Worm (Caenorhabditis elegans) whole organism, midembryonic: ENCODE measurements around the gene Y43E12A.3.

ENCODE experiments used
- T22C8.4 ChIP-seq: fragments of 200-800 bp; sonication (Bioruptor generic); IDR thresholded peaks from 2 replicates; pipeline ENCODE4 v1.3.6; 2022; ENCODE audit warnings: missing genetic modification characterization, missing compliant biosample characterization
- flt-1 ChIP-seq: fragments of 200-800 bp; sonication (Bioruptor generic); IDR thresholded peaks from 2 replicates; pipeline ENCODE4 v1.3.6; 2022; ENCODE audit warnings: missing genetic modification characterization, missing compliant biosample characterization
- klf-2 ChIP-seq: fragments of 200-800 bp; sonication (Bioruptor generic); conservative IDR thresholded peaks from 2 replicates; pipeline ENCODE4 v1.3.6; 2022; ENCODE audit warnings: missing genetic modification reagents, missing genetic modification characterization, missing compliant biosample characterization
- med-1 ChIP-seq: sonication (generic microtip); optimal IDR thresholded peaks from 2 replicates; lab custom pipeline; 2017; ENCODE audit warnings: missing genetic modification characterization, mild to moderate bottlenecking, missing compliant biosample characterization, antibody characterized with exemption, missing genetic modification reagents; ENCODE audit not compliant: insufficient read depth
- ztf-23 ChIP-seq: fragments of 200-800 bp; sonication (Bioruptor generic); IDR thresholded peaks from 2 replicates; pipeline ENCODE4 v1.3.6; 2022; ENCODE audit warnings: missing genetic modification reagents, missing genetic modification characterization, missing compliant biosample characterization

ce11 chrIV:11015881-11016280 is 28.2 kb downstream of the Y43E12A.3 start, which contains the start of gene F13H10.3:
- TF ChIP-seq flt-1 (GFP tag; lab: Robert Waterston, UW) (no peak), klf-2 (GFP tag; lab: Robert Waterston, UW) (no peak), med-1 (GFP tag; lab: Kevin White, UChicago) (no peak), ztf-23 (no peak), T22C8.4 (no peak)
